Worm (Caenorhabditis elegans): ENCODE results near the gene K11H12.8.

ce11 chrIV:707635-708034 is 52.4 kb downstream of the K11H12.8 start, which contains the start of gene cutl-26:
- TF ChIP-seq klf-2 (GFP tag; conservative IDR thresholded peaks at IDR 0.05) (no peak), ztf-23 (GFP tag; IDR thresholded peaks at IDR 0.05) (no peak), tab-1 (GFP tag; IDR thresholded peaks at IDR 0.05) (no peak), cog-1 (tag; optimal IDR thresholded peaks at IDR 0.05) (no peak), flt-1 (GFP tag; IDR thresholded peaks at IDR 0.05) (no peak)
